Worm (Caenorhabditis elegans) whole organism, mixed stage, embryonic: ENCODE data around the gene mlt-4.

ENCODE experiments used
- bed-3 ChIP-seq: fragments of 200-800 bp; sonication (Bioruptor generic); optimal IDR thresholded peaks from 3 replicates; lab custom pipeline; 2018; ENCODE audit warnings: mild to moderate bottlenecking, missing genetic modification characterization, moderate library complexity, missing compliant biosample characterization
- nhr-12 ChIP-seq: fragments of 150-350 bp; optimal IDR thresholded peaks from 2 replicates; lab custom pipeline; 2014; ENCODE audit warnings: missing biosample characterization, missing genetic modification characterization
- nhr-28 ChIP-seq: fragments of 150-350 bp; optimal IDR thresholded peaks from 2 replicates; lab custom pipeline; 2014; ENCODE audit warnings: missing biosample characterization, missing genetic modification characterization
- nhr-76 ChIP-seq: sonication (generic microtip); optimal IDR thresholded peaks from 2 replicates; lab custom pipeline; 2017; ENCODE audit warnings: missing biosample characterization, missing genetic modification characterization
- pha-4 ChIP-seq: fragments of 150-350 bp; optimal IDR thresholded peaks from 2 replicates; lab custom pipeline; 2018; ENCODE audit warnings: missing biosample characterization, missing genetic modification reagents, missing genetic modification characterization
- unc-39 ChIP-seq: fragments of 150-350 bp; optimal IDR thresholded peaks from 2 replicates; lab custom pipeline; 2014; ENCODE audit warnings: missing biosample characterization, missing genetic modification characterization

ce11 chrV:20338020-20338419, 48.8 kb upstream of the mlt-4 start:
- TF ChIP-seq pha-4 (tag; lab: Kevin White, UChicago): no peak
- no peak for TF ChIP-seq nhr-28 (tag; lab: Kevin White, UChicago)
- TF ChIP-seq nhr-12: no peak
- no peak for TF ChIP-seq nhr-76 (tag; lab: Kevin White, UChicago)
- no peak for TF ChIP-seq unc-39 (tag; lab: Kevin White, UChicago)
- TF ChIP-seq bed-3 (GFP tag; lab: Kevin White, UChicago): no peak
